Worm (Caenorhabditis elegans) whole organism, L4/young adult: ENCODE results near the gene ZK792.5.

Source experiments
- dao-5 ChIP-seq: sonication (generic microtip); optimal IDR thresholded peaks from 2 replicates; lab custom pipeline; 2016; ENCODE audit warnings: missing genotype, missing genetic modification characterization, moderate library complexity, missing compliant biosample characterization
- him-1 ChIP-seq: sonication (generic microtip); optimal IDR thresholded peaks from 2 replicates; lab custom pipeline; 2016; ENCODE audit warnings: missing genotype, missing genetic modification reagents, missing genetic modification characterization, missing compliant biosample characterization

ce11 chrIV:11700752-11701151, 12.8 kb upstream of the ZK792.5 start, which contains the start of gene dpy-20:
- TF ChIP-seq him-1 (tag; lab: Kevin White, UChicago) (no peak), dao-5 (tag; lab: Kevin White, UChicago) (no peak)
